Worm (Caenorhabditis elegans) whole organism, early embryonic: ENCODE data around the gene F02C9.2.

Source experiments
- ama-1 ChIP-seq: fragments of 150-350 bp; optimal IDR thresholded peaks from 2 replicates; lab custom pipeline; 2014
- ceh-36 ChIP-seq: sonication (generic microtip); optimal IDR thresholded peaks from 2 replicates; lab custom pipeline; 2016; ENCODE audit warnings: missing genetic modification characterization, inconsistent platforms, missing compliant biosample characterization
- ets-7 ChIP-seq: sonication (generic microtip); optimal IDR thresholded peaks from 2 replicates; lab custom pipeline; 2016; ENCODE audit warnings: missing genotype, missing genetic modification characterization, missing compliant biosample characterization
- hmg-4 ChIP-seq: fragments of 200-800 bp; sonication (Bioruptor generic); optimal IDR thresholded peaks from 2 replicates; lab custom pipeline; 2018; ENCODE audit warnings: mild to moderate bottlenecking, missing genetic modification characterization, missing compliant biosample characterization
- sea-1 ChIP-seq: fragments of 200-800 bp; sonication (Bioruptor generic); conservative IDR thresholded peaks from 2 replicates; pipeline ENCODE4 v1.3.6; 2022; ENCODE audit warnings: missing genetic modification characterization, missing compliant biosample characterization
- tbx-11 ChIP-seq: fragments of 200-800 bp; sonication (Bioruptor generic); IDR thresholded peaks from 2 replicates; pipeline ENCODE4 v1.3.6; 2022; ENCODE audit warnings: missing genetic modification characterization, missing compliant biosample characterization

- no peak for TF ChIP-seq tbx-11 (GFP tag; lab: Robert Waterston, UW)
- no peak for TF ChIP-seq ceh-36
- no peak for TF ChIP-seq ama-1 (lab: Kevin White, UChicago)
- TF ChIP-seq ets-7 (tag; lab: Kevin White, UChicago) = no peak
- no peak for TF ChIP-seq hmg-4 (GFP tag; lab: Kevin White, UChicago)
- TF ChIP-seq sea-1 = no peak
These were observed 21.6 kb downstream of the F02C9.2 start, which contains the start of gene srab-7 for ce11 chrV:3155072-3155471.
